Worm (Caenorhabditis elegans): ENCODE data around the gene ncs-7.

- TF ChIP-seq rcor-1 (GFP tag; IDR thresholded peaks at IDR 0.05), result no peak
- TF ChIP-seq hmg-20 (GFP tag; IDR thresholded peaks at IDR 0.05), result no peak
- no peak for TF ChIP-seq mxl-1 (tag; optimal IDR thresholded peaks at IDR 0.05)
- TF ChIP-seq nfya-1 (tag; optimal IDR thresholded peaks at IDR 0.05; ENCODE audit: borderline replicate concordance, insufficient read depth), result no peak
- no peak for TF ChIP-seq zfh-2 (GFP tag; conservative IDR thresholded peaks at IDR 0.05)
- no peak for TF ChIP-seq efl-1 (GFP tag; optimal IDR thresholded peaks at IDR 0.05)
Observed at ce11 chrX:17638460-17638859, 24.1 kb downstream of the ncs-7 start.
